Fruit fly (Drosophila melanogaster) whole organism, embryonic: ENCODE measurements around the gene Ald2.
A peak's percentile ranks its signal among the peaks of the same experiment; 100 is the strongest.

Experiments used
- Asciz ChIP-seq: fragments of 200-800 bp; sonication (Bioruptor generic); optimal IDR thresholded peaks from 2 replicates; lab custom pipeline; 2017; ENCODE audit warnings: missing biosample characterization, mild to moderate bottlenecking, missing genetic modification characterization, missing genetic modification reagents
- Atf3 ChIP-seq: fragments of 200-800 bp; sonication (Bioruptor generic); optimal IDR thresholded peaks from 3 replicates; lab custom pipeline; 2016; ENCODE audit warnings: missing biosample characterization, missing genetic modification characterization
- C15 ChIP-seq: fragments of 200-800 bp; sonication (Bioruptor generic); IDR thresholded peaks from 3 replicates; pipeline ENCODE4 v1.3.6; 2022; ENCODE audit warnings: missing biosample characterization, missing genetic modification characterization
- CG10543 ChIP-seq: fragments of 200-800 bp; sonication (Bioruptor generic); optimal IDR thresholded peaks from 3 replicates; lab custom pipeline; 2017; ENCODE audit warnings: missing biosample characterization, mild to moderate bottlenecking, missing genetic modification characterization, moderate library complexity
- CG10979 ChIP-seq: fragments of 200-800 bp; sonication (Bioruptor generic); optimal IDR thresholded peaks from 2 replicates; lab custom pipeline; 2018; ENCODE audit warnings: missing biosample characterization, mild to moderate bottlenecking, missing genetic modification characterization, moderate library complexity
- CG11093 ChIP-seq: fragments of 200-800 bp; sonication (Bioruptor generic); IDR thresholded peaks from 3 replicates; pipeline ENCODE4 v1.3.6; 2022; ENCODE audit warnings: missing biosample characterization, missing genetic modification characterization
- CG12659 ChIP-seq: fragments of 200-800 bp; sonication (Bioruptor generic); optimal IDR thresholded peaks from 3 replicates; lab custom pipeline; 2017; ENCODE audit warnings: mild to moderate bottlenecking, missing biosample characterization, missing genetic modification reagents, missing genetic modification characterization
- CG13123 ChIP-seq: fragments of 200-800 bp; sonication (Bioruptor generic); optimal IDR thresholded peaks from 2 replicates; lab custom pipeline; 2016; ENCODE audit warnings: missing biosample characterization, missing genetic modification characterization
- CG14860 ChIP-seq: fragments of 200-800 bp; sonication (Bioruptor generic); IDR thresholded peaks from 3 replicates; pipeline ENCODE4 v1.3.6; 2022; ENCODE audit warnings: missing biosample characterization, missing genetic modification characterization; ENCODE audit not compliant: partially characterized antibody
- CG15479 ChIP-seq: fragments of 200-800 bp; sonication (Bioruptor generic); optimal IDR thresholded peaks from 3 replicates; lab custom pipeline; 2019; ENCODE audit warnings: missing biosample characterization, mild to moderate bottlenecking, missing genetic modification characterization, moderate library complexity
- CG18476 ChIP-seq: fragments of 200-800 bp; sonication (Bioruptor generic); optimal IDR thresholded peaks from 2 replicates; lab custom pipeline; 2016; ENCODE audit warnings: missing biosample characterization, mild to moderate bottlenecking, missing genetic modification characterization
- CG2129 ChIP-seq: fragments of 200-800 bp; sonication (Bioruptor generic); IDR thresholded peaks from 2 replicates; pipeline ENCODE4 v1.3.6; 2022; ENCODE audit warnings: missing biosample characterization, missing genetic modification characterization; ENCODE audit not compliant: partially characterized antibody
- CG31365 ChIP-seq: fragments of 200-800 bp; sonication (Bioruptor generic); optimal IDR thresholded peaks from 2 replicates; lab custom pipeline; 2018; ENCODE audit warnings: missing biosample characterization, mild to moderate bottlenecking, missing genetic modification characterization
- CG3163 ChIP-seq: fragments of 200-800 bp; sonication (Bioruptor generic); optimal IDR thresholded peaks from 3 replicates; lab custom pipeline; 2016; ENCODE audit warnings: missing biosample characterization, missing genetic modification characterization
- CG32772 ChIP-seq: fragments of 200-800 bp; sonication (Bioruptor generic); IDR thresholded peaks from 2 replicates; pipeline ENCODE4 v1.3.6; 2022; ENCODE audit warnings: missing biosample characterization, missing genetic modification characterization
- CG3995 ChIP-seq: fragments of 200-800 bp; sonication (Bioruptor generic); optimal IDR thresholded peaks from 3 replicates; lab custom pipeline; 2016; ENCODE audit warnings: missing biosample characterization, missing genetic modification characterization
- CG4360 ChIP-seq: fragments of 200-800 bp; sonication (Bioruptor generic); IDR thresholded peaks from 2 replicates; pipeline ENCODE4 v1.3.6; 2022; ENCODE audit warnings: missing biosample characterization, missing genetic modification characterization
- CG6689 ChIP-seq: fragments of 200-800 bp; sonication (Bioruptor generic); IDR thresholded peaks from 2 replicates; pipeline ENCODE4 v1.3.6; 2022; ENCODE audit warnings: missing biosample characterization, missing genetic modification characterization
- CoRest ChIP-seq: fragments of 200-800 bp; sonication (Bioruptor generic); optimal IDR thresholded peaks from 3 replicates; lab custom pipeline; 2018; ENCODE audit warnings: missing biosample characterization, mild to moderate bottlenecking, missing genetic modification characterization, moderate library complexity
- D19B ChIP-seq: fragments of 200-800 bp; sonication (Bioruptor generic); optimal IDR thresholded peaks from 2 replicates; lab custom pipeline; 2017; ENCODE audit warnings: missing biosample characterization, mild to moderate bottlenecking, missing genetic modification characterization
- Dad ChIP-seq: fragments of 200-800 bp; sonication (Bioruptor generic); optimal IDR thresholded peaks from 3 replicates; lab custom pipeline; 2016; ENCODE audit warnings: missing biosample characterization, missing genetic modification characterization
- Doc2 ChIP-seq: fragments of 200-800 bp; sonication (Bioruptor generic); IDR thresholded peaks from 2 replicates; pipeline ENCODE4 v1.3.6; 2022; ENCODE audit warnings: missing biosample characterization, missing genetic modification characterization
- Doc3 ChIP-seq: fragments of 200-800 bp; sonication (Bioruptor generic); IDR thresholded peaks from 3 replicates; pipeline ENCODE4 v1.3.6; 2022; ENCODE audit warnings: missing biosample characterization, missing genetic modification characterization; ENCODE audit not compliant: partially characterized antibody
- Gsc ChIP-seq: fragments of 200-800 bp; sonication (Bioruptor generic); IDR thresholded peaks from 2 replicates; pipeline ENCODE4 v1.3.6; 2022; ENCODE audit warnings: missing biosample characterization, missing genetic modification characterization
- HLH3B ChIP-seq: fragments of 200-800 bp; sonication (Bioruptor generic); IDR thresholded peaks from 2 replicates; pipeline ENCODE4 v1.3.6; 2022; ENCODE audit warnings: missing biosample characterization, missing genetic modification characterization
- Lim3 ChIP-seq: fragments of 200-800 bp; sonication (Bioruptor generic); IDR thresholded peaks from 2 replicates; pipeline ENCODE4 v1.3.6; 2022; ENCODE audit warnings: missing biosample characterization, missing genetic modification characterization
- Opbp ChIP-seq: fragments of 200-800 bp; sonication (Bioruptor generic); IDR thresholded peaks from 3 replicates; pipeline ENCODE4 v1.3.6; 2022; ENCODE audit warnings: missing biosample characterization, missing genetic modification characterization; ENCODE audit not compliant: partially characterized antibody
- Six4 ChIP-seq: fragments of 200-800 bp; sonication (Bioruptor generic); optimal IDR thresholded peaks from 2 replicates; lab custom pipeline; 2016; ENCODE audit warnings: missing biosample characterization, missing genetic modification characterization
- Sox102F ChIP-seq: fragments of 200-800 bp; sonication (Bioruptor generic); optimal IDR thresholded peaks from 2 replicates; lab custom pipeline; 2018; ENCODE audit warnings: missing biosample characterization, mild to moderate bottlenecking, missing genetic modification characterization, moderate library complexity
- Taf1 ChIP-seq: fragments of 200-800 bp; sonication (Bioruptor generic); IDR thresholded peaks from 2 replicates; pipeline ENCODE4 v1.3.6; 2022; ENCODE audit warnings: missing biosample characterization, missing genetic modification characterization
- abd-A ChIP-seq: fragments of 200-800 bp; sonication (Bioruptor generic); optimal IDR thresholded peaks from 3 replicates; lab custom pipeline; 2019; ENCODE audit warnings: missing biosample characterization, mild to moderate bottlenecking, missing genetic modification characterization, moderate library complexity
- btn ChIP-seq: fragments of 200-800 bp; sonication (Bioruptor generic); optimal IDR thresholded peaks from 2 replicates; lab custom pipeline; 2016; ENCODE audit warnings: missing biosample characterization, missing genetic modification characterization
- cas ChIP-seq: fragments of 200-800 bp; sonication (Bioruptor generic); IDR thresholded peaks from 2 replicates; pipeline ENCODE4 v1.3.6; 2022; ENCODE audit warnings: missing biosample characterization, missing genetic modification characterization
- cwo ChIP-seq: fragments of 200-800 bp; sonication (Bioruptor generic); optimal IDR thresholded peaks from 3 replicates; lab custom pipeline; 2017; ENCODE audit warnings: missing biosample characterization, missing genetic modification characterization, mild to moderate bottlenecking, moderate library complexity, missing genetic modification reagents
- gro ChIP-seq: fragments of 200-800 bp; sonication (Bioruptor generic); optimal IDR thresholded peaks from 2 replicates; lab custom pipeline; 2016; ENCODE audit warnings: missing biosample characterization, missing genetic modification characterization
- inv ChIP-seq: fragments of 200-800 bp; sonication (Bioruptor generic); IDR thresholded peaks from 2 replicates; pipeline ENCODE4 v1.3.6; 2022; ENCODE audit warnings: missing biosample characterization, missing genetic modification characterization; ENCODE audit not compliant: partially characterized antibody
- kay ChIP-seq: fragments of 200-800 bp; sonication (Bioruptor generic); optimal IDR thresholded peaks from 2 replicates; lab custom pipeline; 2016; ENCODE audit warnings: missing biosample characterization, missing genetic modification characterization
- onecut ChIP-seq: fragments of 200-800 bp; sonication (Bioruptor generic); IDR thresholded peaks from 2 replicates; pipeline ENCODE4 v1.3.6; 2022; ENCODE audit warnings: missing biosample characterization, missing genetic modification characterization
- pzg ChIP-seq: fragments of 200-800 bp; sonication (Bioruptor generic); optimal IDR thresholded peaks from 3 replicates; lab custom pipeline; 2018; ENCODE audit warnings: missing biosample characterization, mild to moderate bottlenecking, missing genetic modification characterization, moderate library complexity
- sens ChIP-seq: fragments of 200-800 bp; sonication (Bioruptor generic); peaks from one replicate; lab custom pipeline; 2016; ENCODE audit warnings: missing biosample characterization, missing genetic modification characterization
- seq ChIP-seq: fragments of 200-800 bp; sonication (Bioruptor generic); IDR thresholded peaks from 2 replicates; pipeline ENCODE4 v1.3.6; 2022; ENCODE audit warnings: missing biosample characterization, missing genetic modification characterization
- so ChIP-seq: fragments of 200-800 bp; sonication (Bioruptor generic); IDR thresholded peaks from 3 replicates; pipeline ENCODE4 v1.3.6; 2022; ENCODE audit warnings: missing biosample characterization, missing genetic modification characterization
- sob ChIP-seq: fragments of 200-800 bp; sonication (Bioruptor generic); IDR thresholded peaks from 2 replicates; pipeline ENCODE4 v1.3.6; 2022; ENCODE audit warnings: missing biosample characterization, missing genetic modification characterization
- sqz ChIP-seq: fragments of 200-800 bp; sonication (Bioruptor generic); optimal IDR thresholded peaks from 3 replicates; lab custom pipeline; 2018; ENCODE audit warnings: missing biosample characterization, mild to moderate bottlenecking, missing genetic modification characterization
- tap ChIP-seq: fragments of 200-800 bp; optimal IDR thresholded peaks from 3 replicates; lab custom pipeline; 2019; ENCODE audit warnings: missing biosample characterization, mild to moderate bottlenecking, missing genetic modification characterization, moderate library complexity
- toy ChIP-seq: fragments of 200-800 bp; sonication (Bioruptor generic); IDR thresholded peaks from 2 replicates; pipeline ENCODE4 v1.3.6; 2022; ENCODE audit warnings: missing biosample characterization, missing genetic modification characterization
- zfh1 ChIP-seq: fragments of 200-800 bp; sonication (Bioruptor generic); IDR thresholded peaks from 3 replicates; pipeline ENCODE4 v1.3.6; 2022; ENCODE audit warnings: missing biosample characterization, missing genetic modification characterization

The Ald2 gene

DNA sequence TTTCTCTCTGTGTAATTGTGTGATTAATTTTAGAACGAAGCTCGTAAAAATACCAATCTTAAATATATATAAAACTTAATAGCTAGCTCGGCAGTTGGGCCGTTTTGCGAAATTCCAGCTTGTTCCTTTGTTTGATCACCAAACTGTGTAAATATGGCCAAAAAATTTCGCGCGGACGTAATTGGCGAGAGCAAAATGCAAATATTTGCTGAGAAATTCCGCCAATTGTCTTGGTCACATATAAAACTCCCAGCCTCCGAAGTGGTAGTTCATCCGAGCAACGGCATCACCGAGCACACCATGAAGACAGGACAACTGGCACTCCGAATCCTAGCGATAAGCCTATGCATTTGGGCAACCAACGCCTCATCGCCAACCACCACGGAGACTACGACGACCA lies 42.7 kb downstream of the Ald2 start, which contains the start of gene CG14237:
Gene CG14237 (plus strand): TSS at position 301 of the 400 bp plus-strand sequence.
- TF ChIP-seq Doc2 (GFP tag; lab: Robert Waterston, UW) (no peak), CG3163 (GFP tag; lab: Kevin White, UChicago) (no peak), C15 (no peak), gro (no peak), D19B (GFP tag; lab: Kevin White, UChicago) (no peak), CG14860 (GFP tag; lab: Robert Waterston, UW) (no peak)

- TF ChIP-seq Lim3 (GFP tag; lab: Robert Waterston, UW) = no peak
- no peak for TF ChIP-seq CG31365 (tag; lab: Kevin White, UChicago)
Measured at dm6 chr3R:26457949-26458348, 44.1 kb downstream of the Ald2 start, which contains the start of gene CG14238. CG14238 (plus strand) TSS chr3R:26458249.

- peak; percentile 30 for TF ChIP-seq CG12659 (GFP tag; lab: Kevin White, UChicago)
- peak; percentile 30; the same call in 1 of the 2 replicates for TF ChIP-seq onecut (GFP tag; lab: Robert Waterston, UW)
- TF ChIP-seq Asciz (GFP tag; lab: Kevin White, UChicago) = peak; percentile 20
- peak; percentile 29; the same call in 1 of the 2 replicates for TF ChIP-seq HLH3B (GFP tag; lab: Robert Waterston, UW)
- TF ChIP-seq Atf3 (GFP tag; lab: Kevin White, UChicago) = no peak
- no peak for TF ChIP-seq Dad (GFP tag; lab: Kevin White, UChicago)
- TF ChIP-seq btn (GFP tag; lab: Kevin White, UChicago) = no peak
- TF ChIP-seq CG6689 = no peak
- no peak for TF ChIP-seq CG32772 (GFP tag; lab: Robert Waterston, UW)
- peak; percentile 88 for TF ChIP-seq sob (GFP tag; lab: Robert Waterston, UW)
- TF ChIP-seq sqz (GFP tag; lab: Kevin White, UChicago) = no peak
- TF ChIP-seq CoRest (tag; lab: Kevin White, UChicago) = no peak
- peak; percentile 37 for TF ChIP-seq kay
- no peak for TF ChIP-seq CG18476 (GFP tag; lab: Kevin White, UChicago)
- peak; percentile 24 for TF ChIP-seq pzg
- TF ChIP-seq CG11093 (GFP tag; lab: Robert Waterston, UW) = no peak
- TF ChIP-seq cas = no peak
- no peak for TF ChIP-seq CG13123 (GFP tag; lab: Kevin White, UChicago)
- peak; percentile 28; the same call in 1 of the 2 replicates for TF ChIP-seq Taf1 (GFP tag; lab: Robert Waterston, UW)
- TF ChIP-seq seq (GFP tag; lab: Robert Waterston, UW) = peak; percentile 36; the same call in 1 of the 2 replicates
- peak; percentile 62; the same call in 1 of the 3 replicates for TF ChIP-seq Opbp (GFP tag; lab: Robert Waterston, UW)
- no peak for TF ChIP-seq Six4 (GFP tag; lab: Kevin White, UChicago)
- TF ChIP-seq tap (tag; lab: Kevin White, UChicago) = peak; percentile 7
- TF ChIP-seq so (GFP tag; lab: Robert Waterston, UW) = peak; percentile 88
- no peak for TF ChIP-seq Gsc (GFP tag; lab: Robert Waterston, UW)
- TF ChIP-seq abd-A (tag; lab: Kevin White, UChicago) = peak; percentile 92
- TF ChIP-seq CG15479 (GFP tag; lab: Kevin White, UChicago) = no peak
- 0 out of 3 replicates have a peak, but pooled peaks have one; percentile 24 for TF ChIP-seq zfh1
- TF ChIP-seq CG10543 (GFP tag; lab: Kevin White, UChicago) = peak; percentile 93
- no peak for TF ChIP-seq CG2129 (GFP tag; lab: Robert Waterston, UW)
- peak; percentile 71 for TF ChIP-seq cwo (GFP tag; lab: Kevin White, UChicago)
- no peak for TF ChIP-seq CG10979 (tag; lab: Kevin White, UChicago)
- TF ChIP-seq Doc3 = no peak
- no peak; the same call in 1 of the 2 replicates for TF ChIP-seq CG4360 (GFP tag; lab: Robert Waterston, UW)
- TF ChIP-seq CG3995 (GFP tag; lab: Kevin White, UChicago) = no peak
- peak; percentile 32; the same call in 1 of the 2 replicates for TF ChIP-seq toy
- TF ChIP-seq sens (GFP tag; lab: Kevin White, UChicago) = peak; percentile 74
- peak; percentile 22; the same call in 1 of the 2 replicates for TF ChIP-seq inv
- peak; percentile 7 for TF ChIP-seq Sox102F (GFP tag; lab: Kevin White, UChicago)
Measured at dm6 chr3R:26461226-26461805, 47.4 kb downstream of the Ald2 start, which contains the start of gene CG5455. CG5455 (plus strand) TSS chr3R:26461527.
